Fruit fly (Drosophila melanogaster): ENCODE results near the gene NijA.

NijA gene

DNA sequence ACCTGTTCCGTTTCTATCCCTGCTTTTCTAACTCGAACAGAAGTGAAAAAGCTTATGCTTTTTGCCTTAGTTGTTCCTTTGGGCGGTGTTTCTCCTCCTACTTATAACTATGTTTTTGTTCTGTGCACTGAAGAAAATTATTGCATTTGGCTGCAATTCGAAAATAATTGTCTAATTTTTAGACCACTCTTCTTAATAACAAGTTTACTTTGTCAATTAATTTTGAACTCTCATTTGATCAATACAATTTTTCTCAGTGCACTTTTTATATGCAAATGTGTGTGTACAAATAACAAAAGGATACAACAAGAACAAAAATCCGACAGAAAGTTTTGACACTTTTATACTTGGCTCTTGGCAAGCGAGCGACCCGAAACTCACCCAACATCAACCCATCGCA is 38.4 kb upstream of the NijA start:
- TF ChIP-seq usp (GFP tag; optimal IDR thresholded peaks at IDR 0.05): no peak
- TF ChIP-seq pan (optimal IDR thresholded peaks at IDR 0.05): no peak
- no peak for TF ChIP-seq psq (optimal IDR thresholded peaks at IDR 0.05)
- TF ChIP-seq CG8478 (optimal IDR thresholded peaks at IDR 0.05): no peak
- no peak for TF ChIP-seq EcR (GFP tag; optimal IDR thresholded peaks at IDR 0.05)
- TF ChIP-seq Dll (optimal IDR thresholded peaks at IDR 0.05): no peak

DNA sequence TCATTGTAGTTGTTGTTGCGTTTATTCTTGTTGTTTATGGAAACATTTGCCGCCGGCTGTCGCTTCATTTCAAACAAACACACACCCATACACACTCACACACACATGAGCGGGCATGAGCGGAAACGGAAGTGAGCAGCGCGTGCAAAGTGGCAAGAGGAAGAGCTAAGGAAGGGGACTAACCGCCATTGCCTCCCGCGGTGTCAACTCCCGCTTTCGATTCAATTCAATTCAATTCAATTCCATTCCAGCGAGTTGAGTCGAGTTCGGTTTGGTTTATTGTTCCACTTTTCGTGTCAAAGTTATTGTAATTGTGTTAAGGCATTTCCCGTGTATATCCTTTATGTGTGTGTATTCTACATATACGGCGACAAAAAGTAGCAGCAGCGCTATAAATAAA is 37.9 kb upstream of the NijA start:
- TF ChIP-seq Dll (optimal IDR thresholded peaks at IDR 0.05) (no peak), EcR (GFP tag; optimal IDR thresholded peaks at IDR 0.05) (no peak), usp (GFP tag; optimal IDR thresholded peaks at IDR 0.05) (no peak), psq (optimal IDR thresholded peaks at IDR 0.05) (no peak), CG8478 (optimal IDR thresholded peaks at IDR 0.05) (no peak), pan (optimal IDR thresholded peaks at IDR 0.05) (no peak)

DNA sequence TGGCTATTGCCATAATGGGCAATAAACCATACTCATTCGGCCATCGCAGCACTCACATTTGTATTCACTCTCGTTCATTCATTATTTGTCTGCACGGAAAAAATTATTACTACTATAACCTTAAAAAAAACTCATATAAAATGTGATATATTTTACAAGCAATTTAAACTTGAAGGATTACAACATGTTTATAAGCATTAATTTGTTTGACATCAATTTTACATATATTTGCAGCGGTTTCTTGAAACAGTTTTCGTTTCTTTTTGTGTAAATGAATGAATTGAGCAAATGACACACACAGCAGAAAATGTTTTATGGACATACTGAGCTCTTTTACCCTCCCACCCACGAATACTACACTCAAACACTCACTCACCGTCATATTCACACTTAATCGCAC is 36.8 kb upstream of the NijA start:
- no peak for TF ChIP-seq pan (optimal IDR thresholded peaks at IDR 0.05)
- no peak for TF ChIP-seq EcR (GFP tag; optimal IDR thresholded peaks at IDR 0.05)
- TF ChIP-seq psq (optimal IDR thresholded peaks at IDR 0.05): no peak
- no peak for TF ChIP-seq usp (GFP tag; optimal IDR thresholded peaks at IDR 0.05)
- TF ChIP-seq Dll (optimal IDR thresholded peaks at IDR 0.05): no peak
- TF ChIP-seq CG8478 (optimal IDR thresholded peaks at IDR 0.05): no peak

DNA sequence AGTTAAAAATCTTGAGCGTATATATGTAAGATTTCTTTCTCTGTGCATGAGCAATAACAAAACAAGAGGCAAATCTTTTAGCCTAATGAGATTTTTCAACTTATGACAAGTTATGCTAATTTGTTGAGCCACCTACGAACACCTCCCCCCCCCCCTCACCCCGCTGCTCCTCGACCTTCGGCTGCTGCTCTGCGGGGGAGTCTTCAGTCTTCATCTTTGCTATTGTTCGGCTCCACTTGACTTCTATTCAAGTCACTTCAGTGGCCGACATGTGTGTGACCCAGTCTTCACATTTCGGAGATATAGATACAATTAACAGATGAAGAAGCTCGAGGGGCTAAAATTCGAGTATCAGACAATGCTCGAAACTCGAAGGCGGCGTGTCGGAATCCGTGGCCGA is 35.4 kb upstream of the NijA start:
- TF ChIP-seq psq (optimal IDR thresholded peaks at IDR 0.05): no peak
- TF ChIP-seq CG8478 (optimal IDR thresholded peaks at IDR 0.05): no peak
- no peak for TF ChIP-seq pan (optimal IDR thresholded peaks at IDR 0.05)

DNA sequence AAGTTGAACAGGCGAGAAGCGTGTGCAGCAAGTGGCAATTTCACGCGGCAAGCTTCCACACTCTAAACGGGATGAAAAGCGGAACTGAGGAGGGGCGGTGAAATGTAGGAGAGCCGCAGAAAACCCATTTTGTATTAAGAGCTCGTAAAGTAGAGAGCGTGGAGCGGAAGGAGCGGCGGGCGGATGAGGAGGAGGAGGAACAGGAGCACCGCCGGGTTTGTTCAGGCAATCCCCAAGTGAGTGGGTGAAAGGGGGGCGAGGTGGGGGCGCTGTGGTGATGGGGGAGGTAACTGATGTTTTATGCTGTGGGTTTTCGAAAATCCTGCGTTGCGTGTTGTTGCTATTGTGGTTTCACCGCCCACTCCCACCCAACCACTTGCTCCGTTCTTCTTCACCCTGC is 30.4 kb upstream of the NijA start:
- TF ChIP-seq usp (GFP tag; optimal IDR thresholded peaks at IDR 0.05) (no peak), Dll (optimal IDR thresholded peaks at IDR 0.05) (no peak), pan (optimal IDR thresholded peaks at IDR 0.05) (no peak), psq (optimal IDR thresholded peaks at IDR 0.05) (no peak), CG8478 (optimal IDR thresholded peaks at IDR 0.05) (no peak), EcR (GFP tag; optimal IDR thresholded peaks at IDR 0.05) (no peak)

DNA sequence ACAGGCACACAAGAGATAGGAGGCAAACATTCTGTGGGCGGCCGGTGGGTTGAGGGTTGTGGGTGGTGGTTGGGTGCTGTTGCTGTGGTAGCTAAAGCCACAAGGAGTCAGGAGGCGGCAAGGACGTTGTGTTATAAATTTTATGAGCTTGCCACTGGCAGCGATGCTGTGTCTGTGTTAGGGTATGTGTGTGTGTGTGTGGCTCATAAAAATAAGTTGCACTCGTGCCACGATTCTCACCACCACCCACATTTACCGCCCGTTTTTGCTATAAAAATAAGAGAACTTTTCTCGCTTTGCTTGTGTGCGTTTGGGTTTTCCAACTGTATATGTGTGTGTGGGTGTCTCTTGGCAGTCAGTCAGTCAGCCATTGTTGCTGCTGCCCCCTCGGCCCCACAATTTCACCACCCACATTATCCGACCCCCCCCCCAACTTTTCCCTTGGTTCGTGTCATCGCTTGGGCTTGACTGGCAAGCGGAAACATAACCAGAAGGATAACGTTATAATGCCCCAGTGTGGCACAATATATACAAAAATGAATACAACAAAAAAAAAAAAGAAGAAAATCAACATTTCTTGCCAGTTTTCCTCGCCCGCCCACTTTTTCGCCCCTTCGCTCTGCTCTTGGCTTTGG is 28.2 kb upstream of the NijA start:
- TF ChIP-seq usp (GFP tag; optimal IDR thresholded peaks at IDR 0.05) (no peak), EcR (GFP tag; optimal IDR thresholded peaks at IDR 0.05) (no peak), CG8478 (optimal IDR thresholded peaks at IDR 0.05) (no peak), Dll (optimal IDR thresholded peaks at IDR 0.05) (no peak), psq (optimal IDR thresholded peaks at IDR 0.05) (no peak), pan (optimal IDR thresholded peaks at IDR 0.05) (no peak)

DNA sequence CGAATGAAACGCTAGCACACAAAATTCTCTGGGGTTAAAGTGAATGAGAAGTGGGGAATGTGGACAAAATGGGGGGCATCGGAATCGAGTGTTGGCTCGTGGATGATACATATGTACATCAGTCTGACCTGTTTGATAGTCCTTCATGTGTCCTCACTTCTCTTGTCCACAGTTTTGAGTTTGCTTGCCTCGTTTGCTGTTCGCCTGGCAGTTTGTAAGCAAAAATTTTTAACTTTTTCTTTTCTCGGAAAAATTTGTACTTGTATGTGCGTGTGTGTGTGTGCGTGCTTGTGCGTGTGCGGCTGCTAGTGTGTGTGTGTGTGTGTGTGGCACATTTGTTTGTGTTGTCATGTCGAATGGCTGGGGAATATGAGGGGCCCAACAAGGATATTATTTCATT is 26.9 kb upstream of the NijA start:
- TF ChIP-seq Dll (optimal IDR thresholded peaks at IDR 0.05): no peak
- no peak for TF ChIP-seq pan (optimal IDR thresholded peaks at IDR 0.05)
- no peak for TF ChIP-seq EcR (GFP tag; optimal IDR thresholded peaks at IDR 0.05)
- TF ChIP-seq CG8478 (optimal IDR thresholded peaks at IDR 0.05): no peak
- no peak for TF ChIP-seq usp (GFP tag; optimal IDR thresholded peaks at IDR 0.05)
- TF ChIP-seq psq (optimal IDR thresholded peaks at IDR 0.05): no peak

DNA sequence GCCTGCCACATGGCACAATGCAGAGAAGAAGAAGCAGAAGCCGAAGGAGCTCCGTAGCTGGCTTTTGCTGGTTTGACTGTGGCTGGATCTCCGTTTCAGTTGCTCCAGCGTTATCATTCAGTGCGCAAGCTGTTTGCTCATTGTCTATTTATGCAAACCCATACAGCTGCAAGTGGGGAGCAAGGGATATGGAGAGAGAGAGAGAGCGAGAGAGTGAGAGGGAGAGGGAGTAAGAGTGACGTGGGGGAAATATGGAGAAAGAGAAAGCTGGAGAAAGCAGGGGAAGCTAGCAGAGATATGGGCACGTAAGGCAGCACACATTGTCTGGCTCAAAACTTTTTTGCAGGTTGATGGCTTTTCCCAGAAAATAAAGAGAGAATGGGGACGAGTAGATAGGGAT is 25.9 kb upstream of the NijA start:
- TF ChIP-seq pan (optimal IDR thresholded peaks at IDR 0.05) (no peak), psq (optimal IDR thresholded peaks at IDR 0.05) (no peak), usp (GFP tag; optimal IDR thresholded peaks at IDR 0.05) (no peak), EcR (GFP tag; optimal IDR thresholded peaks at IDR 0.05) (no peak), Dll (optimal IDR thresholded peaks at IDR 0.05) (no peak), CG8478 (optimal IDR thresholded peaks at IDR 0.05) (no peak)

DNA sequence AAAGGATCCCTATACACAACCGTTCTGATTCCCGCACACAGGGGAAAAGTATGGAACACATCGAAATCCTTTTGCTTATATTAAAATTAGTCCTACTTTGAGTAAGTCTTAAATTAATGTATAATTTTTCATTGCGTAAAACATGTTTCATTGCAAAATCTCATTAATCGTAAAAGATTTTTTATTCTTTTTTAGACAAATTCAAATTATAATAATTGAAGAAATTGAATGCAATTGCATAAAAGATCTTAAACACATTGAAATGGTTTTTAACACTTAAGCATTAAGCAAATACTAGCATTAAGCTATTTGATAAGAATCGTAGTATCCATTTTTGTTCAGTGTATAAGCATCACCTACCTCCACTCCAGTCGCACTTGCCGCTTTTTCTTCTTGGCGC is 23.1 kb upstream of the NijA start:
- TF ChIP-seq Dll (optimal IDR thresholded peaks at IDR 0.05) (no peak), EcR (GFP tag; optimal IDR thresholded peaks at IDR 0.05) (no peak), CG8478 (optimal IDR thresholded peaks at IDR 0.05) (no peak), pan (optimal IDR thresholded peaks at IDR 0.05) (no peak), usp (GFP tag; optimal IDR thresholded peaks at IDR 0.05) (no peak), psq (optimal IDR thresholded peaks at IDR 0.05) (no peak)

DNA sequence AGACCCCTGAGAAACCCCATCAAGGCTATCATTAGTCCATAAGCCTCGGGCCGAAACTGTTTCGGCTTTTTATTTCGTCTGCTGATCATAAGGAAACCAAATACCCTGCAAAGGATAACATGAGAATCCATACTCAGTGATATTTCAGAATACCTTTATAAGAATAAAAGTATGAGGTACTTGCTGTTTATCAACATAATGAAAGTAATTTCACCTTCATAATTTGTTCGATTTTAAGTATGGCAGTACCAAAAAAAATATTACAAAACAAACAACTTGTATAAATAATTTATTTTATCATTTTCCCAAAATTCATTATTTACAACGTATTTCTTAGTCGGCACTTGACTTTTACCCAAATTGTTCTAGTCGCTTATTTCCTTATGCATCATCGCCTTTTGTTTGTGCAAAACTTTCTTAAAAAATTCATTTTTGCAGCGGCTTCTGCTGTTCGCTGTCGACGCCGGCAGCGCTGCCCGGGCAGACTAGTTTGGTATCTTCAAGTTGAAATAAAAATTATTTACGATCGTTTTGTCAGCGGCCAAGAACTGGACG is 19.7 kb upstream of the NijA start:
- TF ChIP-seq pan (optimal IDR thresholded peaks at IDR 0.05): no peak
- TF ChIP-seq usp (GFP tag; optimal IDR thresholded peaks at IDR 0.05): no peak
- no peak for TF ChIP-seq EcR (GFP tag; optimal IDR thresholded peaks at IDR 0.05)
- TF ChIP-seq CG8478 (optimal IDR thresholded peaks at IDR 0.05): no peak
- no peak for TF ChIP-seq psq (optimal IDR thresholded peaks at IDR 0.05)
- TF ChIP-seq Dll (optimal IDR thresholded peaks at IDR 0.05): no peak

DNA sequence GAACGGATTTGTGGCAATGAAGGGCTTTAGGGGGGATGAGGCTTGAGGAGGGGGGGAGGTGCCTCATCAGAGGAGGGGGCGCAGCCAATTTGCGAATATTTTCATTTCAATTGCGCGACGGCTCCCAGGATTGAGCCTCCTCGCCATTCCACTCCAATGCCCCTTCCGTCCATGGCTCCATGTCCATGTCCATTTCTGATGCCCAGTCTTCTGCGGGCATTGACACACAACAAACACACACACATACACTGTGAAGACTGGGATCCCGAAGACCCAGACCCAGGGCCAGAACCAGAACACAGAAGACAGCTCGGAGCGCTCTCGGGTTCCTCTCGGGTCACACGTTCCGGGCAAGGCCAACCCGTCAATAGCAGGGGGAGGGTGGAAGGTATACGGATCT is 19.1 kb upstream of the NijA start:
- TF ChIP-seq CG8478 (optimal IDR thresholded peaks at IDR 0.05) (no peak), Dll (optimal IDR thresholded peaks at IDR 0.05) (no peak), usp (GFP tag; optimal IDR thresholded peaks at IDR 0.05) (no peak), EcR (GFP tag; optimal IDR thresholded peaks at IDR 0.05) (peak in 1 of 2 experiments; percentile 82), psq (optimal IDR thresholded peaks at IDR 0.05) (no peak), pan (optimal IDR thresholded peaks at IDR 0.05) (no peak)

DNA sequence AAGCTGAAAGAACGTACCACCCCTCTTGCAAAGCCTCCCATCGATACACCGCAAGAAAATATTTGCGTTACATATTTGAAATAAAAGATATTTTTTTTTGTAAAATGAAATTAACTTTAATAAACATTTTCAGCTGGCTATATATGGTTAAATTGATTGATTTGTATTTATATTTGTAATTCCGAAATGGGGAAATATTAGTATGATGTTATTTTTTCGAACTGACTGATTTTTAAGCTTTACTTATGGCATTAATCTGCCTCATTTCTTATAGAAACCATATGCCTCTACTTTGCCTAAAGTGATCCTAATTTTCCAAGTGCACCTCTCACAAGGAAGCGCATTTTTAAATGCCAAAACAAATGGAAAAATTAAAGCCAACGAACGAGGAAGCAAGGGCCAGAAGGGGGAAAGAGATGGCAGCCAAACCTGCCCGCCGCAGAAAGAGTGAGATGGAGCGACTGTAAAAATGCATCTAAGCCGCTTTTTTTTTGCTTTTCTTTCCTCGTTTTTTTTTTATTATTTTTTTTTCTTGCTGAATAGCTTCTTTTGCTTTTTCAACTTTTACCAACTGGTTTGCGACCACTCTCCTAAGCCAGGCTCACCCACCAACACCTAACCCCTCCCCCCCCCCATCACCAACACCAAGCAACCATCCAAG is 16.9 kb upstream of the NijA start:
- TF ChIP-seq psq (optimal IDR thresholded peaks at IDR 0.05) (no peak), EcR (GFP tag; optimal IDR thresholded peaks at IDR 0.05) (no peak), Dll (optimal IDR thresholded peaks at IDR 0.05) (no peak), pan (optimal IDR thresholded peaks at IDR 0.05) (no peak), CG8478 (optimal IDR thresholded peaks at IDR 0.05) (no peak), usp (GFP tag; optimal IDR thresholded peaks at IDR 0.05) (no peak)
